Fruit fly (Drosophila melanogaster) whole organism, prepupa: ENCODE results near the gene CG5191.

Experiments
- CG11762 ChIP-seq: fragments of 200-800 bp; sonication (Bioruptor generic); optimal IDR thresholded peaks from 3 replicates; lab custom pipeline; 2016; ENCODE audit warnings: missing biosample characterization, missing genetic modification characterization; ENCODE audit not compliant: insufficient read depth
- CG11902 ChIP-seq: fragments of 200-800 bp; sonication (Bioruptor generic); optimal IDR thresholded peaks from 3 replicates; lab custom pipeline; 2016; ENCODE audit warnings: missing biosample characterization, missing genetic modification characterization
- CG15336 ChIP-seq: fragments of 200-800 bp; sonication (Bioruptor generic); IDR thresholded peaks from 2 replicates; pipeline ENCODE4 v1.3.6; 2022; ENCODE audit warnings: missing biosample characterization, missing genetic modification characterization
- CG1621 ChIP-seq: fragments of 200-800 bp; sonication (Bioruptor generic); optimal IDR thresholded peaks from 3 replicates; lab custom pipeline; 2018; ENCODE audit warnings: missing biosample characterization, mild to moderate bottlenecking, missing genetic modification characterization
- CG32006 ChIP-seq: fragments of 200-800 bp; sonication (Bioruptor generic); optimal IDR thresholded peaks from 3 replicates; lab custom pipeline; 2017; ENCODE audit warnings: missing biosample characterization, mild to moderate bottlenecking, missing genetic modification characterization
- CG34406 ChIP-seq: fragments of 200-800 bp; sonication (Bioruptor generic); optimal IDR thresholded peaks from 3 replicates; lab custom pipeline; 2016; ENCODE audit warnings: missing biosample characterization, missing genetic modification characterization
- CG3919 ChIP-seq: fragments of 200-800 bp; sonication (Bioruptor generic); optimal IDR thresholded peaks from 3 replicates; lab custom pipeline; 2016; ENCODE audit warnings: missing biosample characterization, missing genetic modification characterization
- CG4318 ChIP-seq: fragments of 200-800 bp; sonication (Bioruptor generic); optimal IDR thresholded peaks from 3 replicates; lab custom pipeline; 2017; ENCODE audit warnings: missing biosample characterization, mild to moderate bottlenecking, missing genetic modification characterization
- CG6276 ChIP-seq: fragments of 200-800 bp; sonication (Bioruptor generic); optimal IDR thresholded peaks from 2 replicates; lab custom pipeline; 2017; ENCODE audit warnings: missing biosample characterization, mild to moderate bottlenecking, missing genetic modification characterization
- CG6792 ChIP-seq: fragments of 200-800 bp; sonication (Bioruptor generic); optimal IDR thresholded peaks from 3 replicates; lab custom pipeline; 2016; ENCODE audit warnings: missing biosample characterization, missing genetic modification characterization
- CG6854 ChIP-seq: fragments of 200-800 bp; sonication (Bioruptor generic); optimal IDR thresholded peaks from 2 replicates; lab custom pipeline; 2017; ENCODE audit warnings: missing biosample characterization, mild to moderate bottlenecking, missing genetic modification characterization
- CG7368 ChIP-seq: fragments of 200-800 bp; sonication (Bioruptor generic); optimal IDR thresholded peaks from 3 replicates; lab custom pipeline; 2016; ENCODE audit warnings: missing biosample characterization, missing genetic modification characterization
- CG8119 ChIP-seq: fragments of 200-800 bp; sonication (Bioruptor generic); IDR thresholded peaks from 3 replicates; pipeline ENCODE4 v1.3.6; 2022; ENCODE audit warnings: missing biosample characterization, missing genetic modification characterization
- CG8319 ChIP-seq: fragments of 200-800 bp; sonication (Bioruptor generic); optimal IDR thresholded peaks from 3 replicates; lab custom pipeline; 2016; ENCODE audit warnings: missing biosample characterization, missing genetic modification characterization
- CG8632 ChIP-seq: fragments of 200-800 bp; sonication (Bioruptor generic); optimal IDR thresholded peaks from 3 replicates; lab custom pipeline; 2016; ENCODE audit warnings: missing biosample characterization, missing genetic modification characterization
- CG9139 ChIP-seq: fragments of 200-800 bp; sonication (Bioruptor generic); optimal IDR thresholded peaks from 3 replicates; lab custom pipeline; 2017; ENCODE audit warnings: missing biosample characterization, mild to moderate bottlenecking, missing genetic modification characterization
- Eip75B ChIP-seq: fragments of 200-800 bp; sonication (Bioruptor generic); optimal IDR thresholded peaks from 3 replicates; lab custom pipeline; 2016; ENCODE audit warnings: missing biosample characterization, missing genetic modification characterization
- Eip78C ChIP-seq: fragments of 200-800 bp; sonication (Bioruptor generic); peaks from one replicate; lab custom pipeline; 2016; ENCODE audit warnings: missing biosample characterization, missing genetic modification characterization
- Ets21C ChIP-seq: fragments of 200-800 bp; sonication (Bioruptor generic); optimal IDR thresholded peaks from 3 replicates; lab custom pipeline; 2016; ENCODE audit warnings: missing biosample characterization, missing genetic modification characterization
- Ets96B ChIP-seq: fragments of 200-800 bp; optimal IDR thresholded peaks from 2 replicates; lab custom pipeline; 2019; ENCODE audit warnings: missing biosample characterization, mild to moderate bottlenecking, missing genetic modification characterization, moderate library complexity
- Hr38 ChIP-seq: sonication (Bioruptor generic); optimal IDR thresholded peaks from 2 replicates; lab custom pipeline; 2016; ENCODE audit warnings: missing biosample characterization, missing genetic modification characterization
- Hr4 ChIP-seq: fragments of 200-800 bp; sonication (Bioruptor generic); optimal IDR thresholded peaks from 3 replicates; lab custom pipeline; 2016; ENCODE audit warnings: missing biosample characterization, missing genetic modification characterization
- Lpt ChIP-seq: fragments of 200-800 bp; sonication (Bioruptor generic); optimal IDR thresholded peaks from 3 replicates; lab custom pipeline; 2016; ENCODE audit warnings: missing biosample characterization, missing genetic modification characterization
- Met ChIP-seq: fragments of 200-800 bp; sonication (Bioruptor generic); optimal IDR thresholded peaks from 3 replicates; lab custom pipeline; 2016; ENCODE audit warnings: missing biosample characterization, missing genetic modification characterization
- OdsH ChIP-seq: fragments of 200-800 bp; sonication (Bioruptor generic); optimal IDR thresholded peaks from 3 replicates; lab custom pipeline; 2016; ENCODE audit warnings: missing biosample characterization, missing genetic modification characterization
- Smox ChIP-seq: fragments of 200-800 bp; sonication (Bioruptor generic); optimal IDR thresholded peaks from 3 replicates; lab custom pipeline; 2016; ENCODE audit warnings: missing biosample characterization, missing genetic modification characterization
- Sox14 ChIP-seq: fragments of 200-800 bp; sonication (Bioruptor generic); optimal IDR thresholded peaks from 3 replicates; lab custom pipeline; 2016; ENCODE audit warnings: missing biosample characterization, missing genetic modification characterization
- achi ChIP-seq: fragments of 200-800 bp; sonication (Bioruptor generic); optimal IDR thresholded peaks from 3 replicates; lab custom pipeline; 2016; ENCODE audit warnings: missing biosample characterization, missing genetic modification characterization
- acj6 ChIP-seq: fragments of 200-800 bp; sonication (Bioruptor generic); optimal IDR thresholded peaks from 3 replicates; lab custom pipeline; 2016; ENCODE audit warnings: missing biosample characterization, missing genetic modification characterization
- cyc ChIP-seq: fragments of 200-800 bp; sonication (Bioruptor generic); optimal IDR thresholded peaks from 3 replicates; lab custom pipeline; 2016; ENCODE audit warnings: missing biosample characterization, missing genetic modification characterization
- dsx ChIP-seq: fragments of 200-800 bp; optimal IDR thresholded peaks from 3 replicates; lab custom pipeline; 2019; ENCODE audit warnings: missing biosample characterization, mild to moderate bottlenecking, missing genetic modification characterization, moderate library complexity; ENCODE audit not compliant: poor library complexity, severe bottlenecking
- fd59A ChIP-seq: fragments of 200-800 bp; sonication (Bioruptor generic); optimal IDR thresholded peaks from 2 replicates; lab custom pipeline; 2017; ENCODE audit warnings: missing biosample characterization, mild to moderate bottlenecking, missing genetic modification characterization, missing genetic modification reagents
- fd85E ChIP-seq: fragments of 200-800 bp; sonication (Bioruptor generic); optimal IDR thresholded peaks from 3 replicates; lab custom pipeline; 2016; ENCODE audit warnings: missing biosample characterization, missing genetic modification characterization
- net ChIP-seq: fragments of 200-800 bp; sonication (Bioruptor generic); optimal IDR thresholded peaks from 3 replicates; lab custom pipeline; 2016; ENCODE audit warnings: missing biosample characterization, missing genetic modification characterization
- salr ChIP-seq, 2 experiments: fragments of 200-800 bp; sonication (Bioruptor generic); optimal IDR thresholded peaks; 3 replicates each; lab custom pipeline; 2016 to 2018; ENCODE audit warnings: missing biosample characterization in 2 of 2, missing genetic modification characterization in 2 of 2, mild to moderate bottlenecking in 1 of 2
- spab ChIP-seq: fragments of 200-800 bp; sonication (Bioruptor generic); optimal IDR thresholded peaks from 2 replicates; lab custom pipeline; 2017; ENCODE audit warnings: missing biosample characterization, mild to moderate bottlenecking, missing genetic modification characterization, missing genetic modification reagents
- ss ChIP-seq, 2 experiments: fragments of 200-800 bp; sonication (Bioruptor generic); optimal IDR thresholded peaks; 2 replicates in 1 of 2; 3 replicates in 1 of 2; lab custom pipeline; 2017 to 2018; ENCODE audit warnings: mild to moderate bottlenecking in 2 of 2, missing biosample characterization in 2 of 2, missing genetic modification characterization in 2 of 2, moderate library complexity in 1 of 2
- topi ChIP-seq: fragments of 200-800 bp; sonication (Bioruptor generic); optimal IDR thresholded peaks from 3 replicates; lab custom pipeline; 2016; ENCODE audit warnings: missing biosample characterization, missing genetic modification characterization
- vri ChIP-seq: fragments of 200-800 bp; sonication (Bioruptor generic); optimal IDR thresholded peaks from 3 replicates; lab custom pipeline; 2016; ENCODE audit warnings: missing biosample characterization, mild to moderate bottlenecking, missing genetic modification characterization

CG5191 gene

dm6 chr3R:20605078-20605477 is 44.4 kb downstream of the CG5191 start:
- TF ChIP-seq CG6792 (no peak), CG1621 (tag; lab: Kevin White, UChicago) (peak; percentile 6), achi (GFP tag; lab: Kevin White, UChicago) (no peak), Hr38 (GFP tag; lab: Kevin White, UChicago) (no peak), CG32006 (GFP tag; lab: Kevin White, UChicago) (no peak), CG11762 (GFP tag; lab: Kevin White, UChicago) (no peak)

dm6 chr3R:20605562-20606155 is 45.0 kb downstream of the CG5191 start:
- no peak for TF ChIP-seq CG8119
- TF ChIP-seq Sox14 (GFP tag; lab: Kevin White, UChicago), result no peak
- TF ChIP-seq CG6276 (GFP tag; lab: Kevin White, UChicago), result no peak
- no peak for TF ChIP-seq OdsH (GFP tag; lab: Kevin White, UChicago)
- TF ChIP-seq Met, result no peak
- no peak for TF ChIP-seq fd85E
- no peak for TF ChIP-seq CG6792
- no peak for TF ChIP-seq CG32006 (GFP tag; lab: Kevin White, UChicago)
- no peak for TF ChIP-seq cyc
- no peak for TF ChIP-seq Eip75B (GFP tag; lab: Kevin White, UChicago)
- no peak for TF ChIP-seq CG34406
- TF ChIP-seq acj6 (GFP tag; lab: Kevin White, UChicago), result no peak
- no peak for TF ChIP-seq Hr38 (GFP tag; lab: Kevin White, UChicago)
- no peak for TF ChIP-seq CG8632 (GFP tag; lab: Kevin White, UChicago)
- TF ChIP-seq CG11762 (GFP tag; lab: Kevin White, UChicago), result no peak
- TF ChIP-seq Eip78C (GFP tag; lab: Kevin White, UChicago), result no peak
- no peak for TF ChIP-seq CG3919 (GFP tag; lab: Kevin White, UChicago)
- no peak for TF ChIP-seq Hr4 (GFP tag; lab: Kevin White, UChicago)
- TF ChIP-seq CG7368 (GFP tag; lab: Kevin White, UChicago), result no peak

- no peak for TF ChIP-seq Smox (GFP tag; lab: Kevin White, UChicago)
- TF ChIP-seq dsx (GFP tag; lab: Kevin White, UChicago), result no peak
- no peak for TF ChIP-seq spab (GFP tag; lab: Kevin White, UChicago)
- TF ChIP-seq vri, result no peak
- TF ChIP-seq topi (GFP tag; lab: Kevin White, UChicago), result no peak
- TF ChIP-seq ss (GFP tag; optimal IDR thresholded peaks at IDR 0.05; lab: Kevin White, UChicago), result no peak
- TF ChIP-seq CG3919 (GFP tag; lab: Kevin White, UChicago), result no peak
Observed at dm6 chr3R:20608199-20608598, 47.5 kb downstream of the CG5191 start.

dm6 chr3R:20616801-20617200 is 56.1 kb downstream of the CG5191 start, which contains the start of gene CG15923:
Gene CG15923, minus strand, starts transcription at chr3R:20616901.
- TF ChIP-seq CG6854 (GFP tag; lab: Kevin White, UChicago) (no peak), CG4318 (GFP tag; lab: Kevin White, UChicago) (no peak), net (GFP tag; lab: Kevin White, UChicago) (no peak), fd85E (no peak), Ets96B (tag; lab: Kevin White, UChicago) (no peak), fd59A (GFP tag; lab: Kevin White, UChicago) (no peak), CG11762 (GFP tag; lab: Kevin White, UChicago) (no peak), dsx (GFP tag; lab: Kevin White, UChicago) (no peak), CG11902 (GFP tag; lab: Kevin White, UChicago) (no peak), CG15336 (GFP tag; lab: Robert Waterston, UW) (no peak), Hr4 (GFP tag; lab: Kevin White, UChicago) (no peak), Ets21C (GFP tag; lab: Kevin White, UChicago) (no peak), Smox (GFP tag; lab: Kevin White, UChicago) (no peak), CG8319 (GFP tag; lab: Kevin White, UChicago) (no peak), salr (GFP tag; optimal IDR thresholded peaks at IDR 0.05; lab: Kevin White, UChicago) (no peak), Lpt (GFP tag; lab: Kevin White, UChicago) (no peak), CG9139 (GFP tag; lab: Kevin White, UChicago) (no peak), Sox14 (GFP tag; lab: Kevin White, UChicago) (no peak), topi (GFP tag; lab: Kevin White, UChicago) (no peak)
